Worm (Caenorhabditis elegans): Measurements from ENCODE around the gene gcl-1.

gcl-1 gene

DNA sequence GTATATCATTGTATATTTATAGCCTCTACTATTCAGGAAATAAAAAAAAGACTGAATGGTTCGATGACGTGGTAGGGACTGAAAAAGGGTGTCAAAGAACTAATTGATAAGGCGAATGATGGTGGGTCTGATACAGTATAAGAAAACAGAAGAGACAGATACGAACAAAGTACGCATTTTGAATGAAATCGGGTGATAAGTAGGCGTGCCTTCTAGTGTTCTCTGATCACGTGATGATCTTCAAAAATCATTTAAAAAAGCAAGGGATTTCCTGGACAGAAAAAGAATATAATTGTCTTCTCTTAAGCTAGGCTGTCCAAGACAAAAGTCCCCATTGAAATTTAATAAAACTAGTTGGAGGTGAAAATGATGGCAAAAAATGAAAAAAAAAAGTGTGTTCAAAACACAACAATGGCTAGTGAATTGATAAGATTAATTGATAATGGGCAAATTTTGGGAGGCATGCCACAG is 19.4 kb downstream of the gcl-1 start (continued):
- no peak for TF ChIP-seq lin-1 (GFP tag; IDR thresholded peaks at IDR 0.05)
- TF ChIP-seq nhr-28 (tag; optimal IDR thresholded peaks at IDR 0.05) = peak; percentile 68
- no peak for TF ChIP-seq lsy-2 (tag; optimal IDR thresholded peaks at IDR 0.05)
- TF ChIP-seq aly-2 (tag; optimal IDR thresholded peaks at IDR 0.05) = no peak
- peak; percentile 31 for TF ChIP-seq pqm-1 (tag; optimal IDR thresholded peaks at IDR 0.05)
- no peak for TF ChIP-seq nhr-41 (GFP tag; IDR thresholded peaks at IDR 0.05)
- TF ChIP-seq T20F7.1 (GFP tag; optimal IDR thresholded peaks at IDR 0.05) = peak; percentile 51
- TF ChIP-seq ceh-62 (tag; optimal IDR thresholded peaks at IDR 0.05) = no peak
- no peak for TF ChIP-seq zip-11 (GFP tag; IDR thresholded peaks at IDR 0.05)
- TF ChIP-seq unc-39 (tag; optimal IDR thresholded peaks at IDR 0.05) = no peak
- TF ChIP-seq jun-1 (tag; optimal IDR thresholded peaks at IDR 0.05) = no peak
- no peak for TF ChIP-seq lin-38 (GFP tag; IDR thresholded peaks at IDR 0.05)
- no peak for TF ChIP-seq snpc-4 (tag; optimal IDR thresholded peaks at IDR 0.05)
- no peak for TF ChIP-seq lin-39 (tag; optimal IDR thresholded peaks at IDR 0.05)
- no peak for TF ChIP-seq attf-4 (tag; optimal IDR thresholded peaks at IDR 0.05)
- no peak; the same call in 1 of the 2 replicates for TF ChIP-seq pha-4 (GFP tag; IDR thresholded peaks at IDR 0.05)
- no peak for TF ChIP-seq pha-4 (tag; optimal IDR thresholded peaks at IDR 0.05)
- TF ChIP-seq Y75B8A.6 (GFP tag; IDR thresholded peaks at IDR 0.05) = 0 out of 2 replicates have a peak, but pooled peaks have one; percentile 57
- TF ChIP-seq duxl-1 (tag; optimal IDR thresholded peaks at IDR 0.05; ENCODE audit: poor library complexity) = no peak
- peak; percentile 1 for TF ChIP-seq cey-2 (tag; optimal IDR thresholded peaks at IDR 0.05; ENCODE audit: borderline replicate concordance, insufficient read depth)
- TF ChIP-seq fos-1 (tag; optimal IDR thresholded peaks at IDR 0.05) = no peak
- no peak for TF ChIP-seq vab-7 (GFP tag; IDR thresholded peaks at IDR 0.05)
- TF ChIP-seq ceh-44 (GFP tag; IDR thresholded peaks at IDR 0.05) = no peak
- no peak for TF ChIP-seq hmg-1.1 (GFP tag; IDR thresholded peaks at IDR 0.05)
- no peak for TF ChIP-seq lir-3 (tag; optimal IDR thresholded peaks at IDR 0.05)
- TF ChIP-seq hlh-30 (tag; optimal IDR thresholded peaks at IDR 0.05; ENCODE audit: insufficient read depth) = peak; percentile 75
- no peak for TF ChIP-seq nhr-237 (tag; optimal IDR thresholded peaks at IDR 0.05)
- TF ChIP-seq F49E8.2 (tag; optimal IDR thresholded peaks at IDR 0.05; ENCODE audit: borderline replicate concordance) = no peak
- peak in 1 of 2 experiments; percentile 62 for TF ChIP-seq hif-1 (tag; optimal IDR thresholded peaks at IDR 0.05)
- no peak for TF ChIP-seq ces-1 (GFP tag; optimal IDR thresholded peaks at IDR 0.05)
- peak in 1 of 2 experiments; percentile 75 for TF ChIP-seq mdl-1 (tag; optimal IDR thresholded peaks at IDR 0.05)
- TF ChIP-seq daf-12 (tag; optimal IDR thresholded peaks at IDR 0.05) = no peak
- no peak for TF ChIP-seq mxl-2 (GFP tag; conservative IDR thresholded peaks at IDR 0.05)
- peak; percentile 46 for TF ChIP-seq gei-8 (GFP tag; optimal IDR thresholded peaks at IDR 0.05)
- TF ChIP-seq zip-2 (tag; optimal IDR thresholded peaks at IDR 0.05) = no peak
- TF ChIP-seq unc-130 (GFP tag; optimal IDR thresholded peaks at IDR 0.05) = no peak
- TF ChIP-seq madf-9 (GFP tag; conservative IDR thresholded peaks at IDR 0.05) = no peak
- no peak for TF ChIP-seq zfp-2 (tag; optimal IDR thresholded peaks at IDR 0.05)
- TF ChIP-seq tag-97 (GFP tag; IDR thresholded peaks at IDR 0.05) = no peak
- peak; percentile 97 for TF ChIP-seq aha-1 (tag)
- no peak for TF ChIP-seq snpc-1.2 (GFP tag; IDR thresholded peaks at IDR 0.05)
- TF ChIP-seq R02D3.7 (tag; optimal IDR thresholded peaks at IDR 0.05) = no peak
- peak; percentile 45 for TF ChIP-seq nhr-102 (tag; optimal IDR thresholded peaks at IDR 0.05)
- peak; percentile 21 for TF ChIP-seq mxl-3 (GFP tag; optimal IDR thresholded peaks at IDR 0.05)
- no peak for TF ChIP-seq daf-8 (GFP tag; IDR thresholded peaks at IDR 0.05)
- peak; percentile 7; the same call in 1 of the 2 replicates for TF ChIP-seq ceh-20 (GFP tag; IDR thresholded peaks at IDR 0.05)
- TF ChIP-seq F10B5.3 (tag; optimal IDR thresholded peaks at IDR 0.05) = no peak
- TF ChIP-seq zfp-3 (GFP tag; conservative IDR thresholded peaks at IDR 0.05) = no peak
- no peak for TF ChIP-seq ceh-82 (tag; optimal IDR thresholded peaks at IDR 0.05)
- TF ChIP-seq Y5F2A.4 (GFP tag; optimal IDR thresholded peaks at IDR 0.05) = no peak
- TF ChIP-seq nhr-10 (tag; optimal IDR thresholded peaks at IDR 0.05) = peak; percentile 87
- no peak for TF ChIP-seq nhr-42 (GFP tag; IDR thresholded peaks at IDR 0.05)

Measured in whole organism, L4 larva.